Fruit fly (Drosophila melanogaster): Measurements from ENCODE around the gene CDase.

- no peak for TF ChIP-seq tj (GFP tag; optimal IDR thresholded peaks at IDR 0.05)
- TF ChIP-seq CG11617 (GFP tag; optimal IDR thresholded peaks at IDR 0.05), result no peak
- no peak for TF ChIP-seq pad (GFP tag; optimal IDR thresholded peaks at IDR 0.05)
- TF ChIP-seq bab1 (GFP tag; optimal IDR thresholded peaks at IDR 0.05), result no peak
- peak; percentile 40 for TF ChIP-seq kay (GFP tag; ENCODE audit: borderline replicate concordance)
- TF ChIP-seq Clk (GFP tag; optimal IDR thresholded peaks at IDR 0.05), result no peak
- no peak for TF ChIP-seq cic (GFP tag; optimal IDR thresholded peaks at IDR 0.05)
- TF ChIP-seq Mnt (GFP tag; optimal IDR thresholded peaks at IDR 0.05), result no peak
- no peak for TF ChIP-seq toe (GFP tag; optimal IDR thresholded peaks at IDR 0.05)
- no peak for TF ChIP-seq CG5204 (GFP tag; optimal IDR thresholded peaks at IDR 0.05)
Measured at dm6 chr3R:30449446-30449845, 9.9 kb upstream of the CDase start.
